Worm (Caenorhabditis elegans) whole organism, L4 larva: Measurements from ENCODE around the gene nspc-19.

Experiments
- T20F7.1 ChIP-seq: fragments of 200-800 bp; sonication (Bioruptor generic); optimal IDR thresholded peaks from 2 replicates; lab custom pipeline; 2018; ENCODE audit warnings: mild to moderate bottlenecking, missing genetic modification characterization, missing compliant biosample characterization
- ceh-82 ChIP-seq: sonication (generic microtip); optimal IDR thresholded peaks from 2 replicates; lab custom pipeline; 2017; ENCODE audit warnings: missing biosample characterization, missing genetic modification characterization
- fkh-10 ChIP-seq: fragments of 150-350 bp; optimal IDR thresholded peaks from 2 replicates; lab custom pipeline; 2014; ENCODE audit warnings: missing biosample characterization, missing genetic modification reagents, missing genetic modification characterization
- gei-8 ChIP-seq: fragments of 200-800 bp; sonication (Bioruptor generic); optimal IDR thresholded peaks from 2 replicates; lab custom pipeline; 2018; ENCODE audit warnings: mild to moderate bottlenecking, missing genetic modification characterization, missing compliant biosample characterization
- nhr-6 ChIP-seq: fragments of 150-350 bp; optimal IDR thresholded peaks from 2 replicates; lab custom pipeline; 2014; ENCODE audit warnings: missing biosample characterization, missing genetic modification characterization
- unc-62 ChIP-seq, 3 experiments: fragments of 150-350 bp in 1 of 3; sonication (generic microtip); optimal IDR thresholded peaks in 2 of 3; peaks in 1 of 3; 1 replicate in 1 of 3; 2 replicates in 2 of 3; lab custom pipeline; 2014 to 2017; ENCODE audit warnings: missing biosample characterization in 3 of 3, missing genetic modification characterization in 3 of 3, missing genetic modification reagents in 3 of 3, missing genotype in 1 of 3

DNA sequence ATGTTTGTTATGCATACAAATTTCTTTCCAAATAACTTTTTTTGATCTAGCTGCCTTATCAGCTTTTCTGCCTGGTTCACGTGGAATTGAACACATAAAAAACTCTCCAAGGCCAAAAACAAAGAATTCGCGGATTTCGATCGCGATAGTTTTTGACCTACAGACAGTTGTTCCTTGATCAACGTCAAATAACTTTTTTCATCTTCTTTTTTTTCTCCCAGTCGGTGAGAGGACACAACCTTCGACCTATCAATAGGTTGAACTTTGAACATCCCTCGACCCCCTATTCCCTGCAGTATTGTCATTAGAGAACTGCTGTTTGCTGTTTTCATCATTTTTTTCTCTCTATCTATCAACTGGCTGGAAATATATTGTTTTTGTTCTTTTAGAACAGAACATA, 35.3 kb downstream of the nspc-19 start:
- TF ChIP-seq ceh-82 (tag; lab: Kevin White, UChicago) (no peak), gei-8 (GFP tag; lab: Kevin White, UChicago) (no peak), T20F7.1 (GFP tag; lab: Kevin White, UChicago) (no peak), nhr-6 (no peak), unc-62 (GFP tag; optimal IDR thresholded peaks at IDR 0.05 in 1 of 2; lab: Kevin White, UChicago) (peak in 1 of 2 experiments; percentile 90), unc-62 (tag; optimal IDR thresholded peaks at IDR 0.05; lab: Kevin White, UChicago) (no peak), fkh-10 (GFP tag; lab: Kevin White, UChicago) (no peak)
